Worm (Caenorhabditis elegans) whole organism, L2 larva: ENCODE measurements around the gene F41G3.18.

Experiments used
- ZK546.5 ChIP-seq: sonication (generic microtip); optimal IDR thresholded peaks from 2 replicates; lab custom pipeline; 2017; ENCODE audit warnings: missing biosample characterization, missing genetic modification characterization
- blmp-1 ChIP-seq: sonication (generic microtip); optimal IDR thresholded peaks from 2 replicates; lab custom pipeline; 2017; ENCODE audit warnings: missing genetic modification characterization, mild to moderate bottlenecking, missing compliant biosample characterization, antibody characterized with exemption, moderate library complexity; ENCODE audit not compliant: insufficient read depth
- lin-13 ChIP-seq: fragments of 150-350 bp; optimal IDR thresholded peaks from 2 replicates; lab custom pipeline; 2014; ENCODE audit warnings: missing biosample characterization, missing genetic modification reagents, missing genetic modification characterization
- mdl-1 ChIP-seq, 2 experiments: fragments of 150-350 bp in 1 of 2; sonication (generic microtip) in 1 of 2; optimal IDR thresholded peaks; 2 replicates each; lab custom pipeline; 2017; ENCODE audit warnings: missing biosample characterization in 2 of 2, missing genetic modification characterization in 2 of 2
- unc-62 ChIP-seq: fragments of 150-350 bp; optimal IDR thresholded peaks from 2 replicates; lab custom pipeline; 2014; ENCODE audit warnings: missing biosample characterization, missing genetic modification reagents, missing genetic modification characterization

DNA sequence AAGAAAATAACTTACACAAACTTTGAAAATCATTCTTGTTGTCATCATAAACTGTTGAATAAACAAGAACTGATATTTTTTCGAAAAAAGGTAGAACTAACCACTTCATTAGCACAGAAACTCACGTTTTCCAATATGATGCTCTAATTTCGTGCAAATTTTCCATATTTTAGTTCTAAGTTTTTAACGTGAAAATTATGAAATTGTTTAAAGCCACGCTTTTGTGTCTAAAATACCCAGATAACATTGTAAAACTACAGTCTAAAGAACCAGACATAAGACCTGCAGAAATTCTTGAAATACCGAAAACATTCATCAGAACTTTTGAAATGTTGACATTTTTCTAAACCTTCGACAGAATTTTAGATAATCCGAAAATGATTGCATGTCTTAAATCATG is 39.0 kb downstream of the F41G3.18 start, which contains the start of gene F31E8.5:
- TF ChIP-seq unc-62 (GFP tag; lab: Kevin White, UChicago) (no peak), lin-13 (no peak), ZK546.5 (tag; lab: Kevin White, UChicago) (no peak), mdl-1 (tag; optimal IDR thresholded peaks at IDR 0.05; lab: Kevin White, UChicago) (no peak), blmp-1 (tag; lab: Kevin White, UChicago) (no peak)
